Fruit fly (Drosophila melanogaster): ENCODE results near the gene CG17770.

DNA sequence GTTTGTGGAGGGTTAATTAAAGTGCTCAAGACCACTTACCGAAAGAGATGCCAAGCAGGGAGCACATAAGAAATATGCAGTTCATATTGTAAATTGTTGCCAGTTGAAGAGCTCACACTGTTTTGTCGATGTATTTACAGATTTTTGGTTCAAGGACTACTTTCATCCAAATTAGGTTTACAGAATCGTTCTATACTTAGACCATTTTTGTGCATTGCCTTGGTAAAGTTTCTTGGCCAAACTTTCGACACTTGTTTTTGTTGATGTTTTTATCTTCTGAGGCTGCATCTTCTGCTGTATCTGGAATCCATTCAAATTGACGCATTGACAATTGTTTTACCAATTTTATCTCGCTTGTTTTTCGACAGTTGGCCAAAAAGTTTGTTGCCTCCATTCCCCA is 21.3 kb upstream of the CG17770 start, which contains the start of gene CG31093:
- no peak for TF ChIP-seq CG15710 (tag; optimal IDR thresholded peaks at IDR 0.05)
- no peak for TF ChIP-seq Pif1A (GFP tag; optimal IDR thresholded peaks at IDR 0.05)
- no peak for TF ChIP-seq D1 (tag; optimal IDR thresholded peaks at IDR 0.05)
- TF ChIP-seq Ets98B (GFP tag; IDR thresholded peaks at IDR 0.05): no peak
- TF ChIP-seq CG8301 (tag; optimal IDR thresholded peaks at IDR 0.05): no peak
- no peak for TF ChIP-seq EcR (GFP tag; optimal IDR thresholded peaks at IDR 0.05)
- no peak for TF ChIP-seq CG14655 (GFP tag; optimal IDR thresholded peaks at IDR 0.05)
- TF ChIP-seq CG12605 (GFP tag; IDR thresholded peaks at IDR 0.05): no peak
- TF ChIP-seq CG13204 (GFP tag; optimal IDR thresholded peaks at IDR 0.05): no peak
